Fruit fly (Drosophila melanogaster) whole organism, adult: ENCODE data around the gene Cyp4s3.

Source experiments
- CG14711 ChIP-seq: fragments of 200-800 bp; sonication (Bioruptor generic); optimal IDR thresholded peaks from 2 replicates; lab custom pipeline; 2018; ENCODE audit warnings: missing biosample characterization, mild to moderate bottlenecking, missing genetic modification characterization, moderate library complexity
- CG7101 ChIP-seq: fragments of 200-800 bp; sonication (Bioruptor generic); optimal IDR thresholded peaks from 2 replicates; lab custom pipeline; 2018; ENCODE audit warnings: missing biosample characterization, mild to moderate bottlenecking, missing genetic modification characterization, moderate library complexity
- Mnt ChIP-seq: fragments of 200-800 bp; sonication (Bioruptor generic); optimal IDR thresholded peaks from 2 replicates; lab custom pipeline; 2016; ENCODE audit warnings: missing biosample characterization, mild to moderate bottlenecking, missing genetic modification characterization
- tj ChIP-seq: fragments of 200-800 bp; sonication (Bioruptor generic); optimal IDR thresholded peaks from 3 replicates; lab custom pipeline; 2017; ENCODE audit warnings: missing biosample characterization, mild to moderate bottlenecking, missing genetic modification characterization, moderate library complexity

- TF ChIP-seq CG7101 (tag; lab: Kevin White, UChicago) (no peak), tj (GFP tag; lab: Kevin White, UChicago) (no peak), CG14711 (tag; lab: Kevin White, UChicago) (no peak), Mnt (GFP tag; lab: Kevin White, UChicago) (no peak)
Observed at dm6 chrX:15156286-15156685, 39.9 kb upstream of the Cyp4s3 start.
